Worm (Caenorhabditis elegans) whole organism, L1 larva: Measurements from ENCODE around the gene acs-18.

Experiments used
- Y116A8C.19 ChIP-seq: sonication (generic microtip); optimal IDR thresholded peaks from 2 replicates; lab custom pipeline; 2016; ENCODE audit warnings: missing compliant biosample characterization, missing genetic modification characterization, borderline replicate concordance
- elt-2 ChIP-seq: sonication (generic microtip); optimal IDR thresholded peaks from 2 replicates; lab custom pipeline; 2016; ENCODE audit warnings: missing genetic modification characterization, mild to moderate bottlenecking, inconsistent platforms, missing compliant biosample characterization, missing genetic modification reagents
- lin-13 ChIP-seq: fragments of 150-350 bp; optimal IDR thresholded peaks from 2 replicates; lab custom pipeline; 2014; ENCODE audit warnings: missing biosample characterization, missing genetic modification reagents, missing genetic modification characterization
- nhr-84 ChIP-seq: sonication (generic microtip); optimal IDR thresholded peaks from 2 replicates; lab custom pipeline; 2017; ENCODE audit warnings: missing biosample characterization, missing genetic modification characterization
- tbx-2 ChIP-seq: sonication (generic microtip); optimal IDR thresholded peaks from 2 replicates; lab custom pipeline; 2016; ENCODE audit warnings: missing genetic modification characterization, missing compliant biosample characterization
- unc-62 ChIP-seq: fragments of 150-350 bp; optimal IDR thresholded peaks from 2 replicates; lab custom pipeline; 2014; ENCODE audit warnings: missing biosample characterization, missing genetic modification reagents, missing genetic modification characterization
- ztf-11 ChIP-seq, 2 experiments: sonication (generic microtip); optimal IDR thresholded peaks; 2 replicates each; lab custom pipeline; 2016 to 2017; ENCODE audit warnings: missing genetic modification characterization in 2 of 2, missing biosample characterization in 1 of 2, missing compliant biosample characterization in 1 of 2

DNA sequence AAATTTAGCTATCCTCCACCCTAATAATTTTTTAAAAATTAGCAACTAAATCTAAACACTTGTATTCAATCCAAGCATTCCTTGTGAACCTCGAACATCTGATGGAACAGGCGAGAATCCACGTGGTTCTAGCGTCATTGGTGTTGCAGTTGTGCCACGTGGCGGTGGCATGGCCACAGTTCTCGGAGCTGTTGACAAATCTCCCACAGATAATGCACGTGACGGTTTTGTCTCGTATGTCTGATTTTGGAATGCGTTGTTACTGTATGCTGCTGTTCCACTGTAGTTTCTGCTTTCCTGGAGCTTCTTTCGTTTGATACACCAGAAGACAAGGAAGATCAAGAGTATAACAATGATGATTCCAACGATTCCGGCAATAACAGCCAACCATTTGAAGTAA is 17.4 kb downstream of the acs-18 start:
- TF ChIP-seq Y116A8C.19 (no peak), nhr-84 (tag; lab: Kevin White, UChicago) (no peak), elt-2 (no peak), ztf-11 (tag; optimal IDR thresholded peaks at IDR 0.05; lab: Kevin White, UChicago) (no peak), tbx-2 (no peak), unc-62 (no peak), lin-13 (no peak)
